Worm (Caenorhabditis elegans) whole organism, L3 larva: ENCODE results near the gene cin-4.

Experiments used
- R02D3.7 ChIP-seq: fragments of 150-350 bp; optimal IDR thresholded peaks from 2 replicates; lab custom pipeline; 2014; ENCODE audit warnings: missing biosample characterization, missing genetic modification characterization
- ZK546.5 ChIP-seq: sonication (generic microtip); optimal IDR thresholded peaks from 2 replicates; lab custom pipeline; 2017; ENCODE audit warnings: missing biosample characterization, missing genetic modification characterization
- aly-2 ChIP-seq: fragments of 150-350 bp; optimal IDR thresholded peaks from 2 replicates; lab custom pipeline; 2014; ENCODE audit warnings: missing biosample characterization, missing genetic modification characterization
- ama-1 ChIP-seq: fragments of 150-350 bp; optimal IDR thresholded peaks from 2 replicates; lab custom pipeline; 2018
- ceh-16 ChIP-seq: sonication (generic microtip); optimal IDR thresholded peaks from 2 replicates; lab custom pipeline; 2017; ENCODE audit warnings: missing biosample characterization, missing genetic modification characterization
- ceh-28 ChIP-seq: fragments of 150-350 bp; optimal IDR thresholded peaks from 2 replicates; lab custom pipeline; 2014; ENCODE audit warnings: missing biosample characterization, missing genetic modification reagents, missing genetic modification characterization
- ceh-82 ChIP-seq: fragments of 150-350 bp; optimal IDR thresholded peaks from 2 replicates; lab custom pipeline; 2014; ENCODE audit warnings: missing biosample characterization, missing genetic modification characterization
- ceh-9 ChIP-seq: sonication (generic microtip); optimal IDR thresholded peaks from 2 replicates; lab custom pipeline; 2018; ENCODE audit warnings: missing biosample characterization, missing genetic modification characterization
- daf-12 ChIP-seq: fragments of 150-350 bp; optimal IDR thresholded peaks from 2 replicates; lab custom pipeline; 2014; ENCODE audit warnings: missing biosample characterization, missing genetic modification reagents, missing genetic modification characterization
- egl-27 ChIP-seq: sonication (generic microtip); optimal IDR thresholded peaks from 4 replicates; lab custom pipeline; 2017; ENCODE audit warnings: missing biosample characterization, missing genetic modification reagents, missing genetic modification characterization
- egl-5 ChIP-seq: fragments of 150-350 bp; optimal IDR thresholded peaks from 2 replicates; lab custom pipeline; 2017; ENCODE audit warnings: missing biosample characterization, missing genetic modification reagents, missing genetic modification characterization, inconsistent platforms
- elt-1 ChIP-seq: fragments of 150-350 bp; optimal IDR thresholded peaks from 2 replicates; lab custom pipeline; 2014; ENCODE audit warnings: missing biosample characterization, missing genetic modification characterization
- elt-2 ChIP-seq: sonication (generic microtip); optimal IDR thresholded peaks from 2 replicates; lab custom pipeline; 2016; ENCODE audit warnings: missing genetic modification reagents, mild to moderate bottlenecking, missing genetic modification characterization, missing compliant biosample characterization
- elt-3 ChIP-seq, 3 experiments: fragments of 150-350 bp in 1 of 3; sonication (generic microtip) in 2 of 3; optimal IDR thresholded peaks; 2 replicates in 2 of 3; 4 replicates in 1 of 3; lab custom pipeline; 2014 to 2017; ENCODE audit warnings: missing biosample characterization in 3 of 3, missing genetic modification characterization in 3 of 3
- eor-1 ChIP-seq, 2 experiments: fragments of 150-350 bp; optimal IDR thresholded peaks; 2 replicates each; lab custom pipeline; 2014 to 2018; ENCODE audit warnings: missing biosample characterization in 2 of 2, missing genetic modification characterization in 2 of 2
- fkh-10 ChIP-seq: sonication (generic microtip); optimal IDR thresholded peaks from 2 replicates; lab custom pipeline; 2017; ENCODE audit warnings: missing biosample characterization, missing genetic modification reagents, missing genetic modification characterization
- fkh-2 ChIP-seq: fragments of 150-350 bp; optimal IDR thresholded peaks from 2 replicates; lab custom pipeline; 2014; ENCODE audit warnings: missing biosample characterization, missing genetic modification reagents, missing genetic modification characterization
- fos-1 ChIP-seq: fragments of 150-350 bp; optimal IDR thresholded peaks from 2 replicates; lab custom pipeline; 2014; ENCODE audit warnings: missing biosample characterization, missing genetic modification characterization
- hmg-11 ChIP-seq: sonication (generic microtip); optimal IDR thresholded peaks from 2 replicates; lab custom pipeline; 2016; ENCODE audit warnings: missing genetic modification characterization, missing compliant biosample characterization
- jun-1 ChIP-seq: fragments of 150-350 bp; optimal IDR thresholded peaks from 2 replicates; lab custom pipeline; 2014; ENCODE audit warnings: missing biosample characterization, missing genetic modification reagents, missing genetic modification characterization
- lin-15B ChIP-seq: fragments of 150-350 bp; optimal IDR thresholded peaks from 2 replicates; lab custom pipeline; 2014; ENCODE audit warnings: missing biosample characterization, missing genetic modification characterization
- lin-39 ChIP-seq: fragments of 150-350 bp; optimal IDR thresholded peaks from 2 replicates; lab custom pipeline; 2018; ENCODE audit warnings: missing biosample characterization, missing genetic modification reagents, missing genetic modification characterization
- lsy-12 ChIP-seq: sonication (generic microtip); optimal IDR thresholded peaks from 2 replicates; lab custom pipeline; 2016; ENCODE audit warnings: mild to moderate bottlenecking, missing genetic modification characterization, missing compliant biosample characterization
- mdl-1 ChIP-seq: fragments of 150-350 bp; optimal IDR thresholded peaks from 2 replicates; lab custom pipeline; 2014; ENCODE audit warnings: missing biosample characterization, missing genetic modification characterization
- mml-1 ChIP-seq: fragments of 150-350 bp; sonication (generic microtip); optimal IDR thresholded peaks from 3 replicates; lab custom pipeline; 2014; ENCODE audit warnings: missing biosample characterization, missing genetic modification characterization
- nfya-1 ChIP-seq: sonication (generic microtip); optimal IDR thresholded peaks from 2 replicates; lab custom pipeline; 2017; ENCODE audit warnings: missing genetic modification characterization, mild to moderate bottlenecking, missing compliant biosample characterization, antibody characterized with exemption, moderate library complexity; ENCODE audit not compliant: insufficient read depth
- nhr-11 ChIP-seq: fragments of 150-350 bp; optimal IDR thresholded peaks from 2 replicates; lab custom pipeline; 2014; ENCODE audit warnings: missing biosample characterization, missing genetic modification characterization
- nhr-12 ChIP-seq: fragments of 150-350 bp; optimal IDR thresholded peaks from 2 replicates; lab custom pipeline; 2014; ENCODE audit warnings: missing biosample characterization, missing genetic modification characterization
- nhr-23 ChIP-seq: fragments of 150-350 bp; optimal IDR thresholded peaks from 2 replicates; lab custom pipeline; 2014; ENCODE audit warnings: missing biosample characterization, missing genetic modification reagents, missing genetic modification characterization
- nhr-237 ChIP-seq: fragments of 150-350 bp; optimal IDR thresholded peaks from 2 replicates; lab custom pipeline; 2014; ENCODE audit warnings: missing biosample characterization, missing genetic modification characterization
- nhr-25 ChIP-seq: sonication (generic microtip); optimal IDR thresholded peaks from 2 replicates; lab custom pipeline; 2017; ENCODE audit warnings: missing biosample characterization, missing genetic modification characterization
- nhr-28 ChIP-seq: fragments of 150-350 bp; optimal IDR thresholded peaks from 2 replicates; lab custom pipeline; 2014; ENCODE audit warnings: missing biosample characterization, missing genetic modification characterization
- nhr-43 ChIP-seq: sonication (generic microtip); optimal IDR thresholded peaks from 2 replicates; lab custom pipeline; 2016; ENCODE audit warnings: mild to moderate bottlenecking, missing genetic modification characterization, missing compliant biosample characterization; ENCODE audit not compliant: poor library complexity, severe bottlenecking
- nhr-67 ChIP-seq: fragments of 150-350 bp; optimal IDR thresholded peaks from 2 replicates; lab custom pipeline; 2014; ENCODE audit warnings: missing biosample characterization, missing genetic modification characterization
- nhr-76 ChIP-seq: fragments of 150-350 bp; sonication (generic microtip); optimal IDR thresholded peaks from 5 replicates; lab custom pipeline; 2014; ENCODE audit warnings: missing biosample characterization, missing genetic modification characterization
- nhr-77 ChIP-seq: fragments of 150-350 bp; optimal IDR thresholded peaks from 2 replicates; lab custom pipeline; 2014; ENCODE audit warnings: missing biosample characterization, missing genetic modification characterization
- pha-4 ChIP-seq: fragments of 150-350 bp; optimal IDR thresholded peaks from 2 replicates; lab custom pipeline; 2014; ENCODE audit warnings: missing biosample characterization, missing genetic modification reagents, missing genetic modification characterization
- pqm-1 ChIP-seq: fragments of 150-350 bp; optimal IDR thresholded peaks from 2 replicates; lab custom pipeline; 2017; ENCODE audit warnings: missing biosample characterization, missing genetic modification characterization, inconsistent platforms
- sea-2 ChIP-seq: fragments of 150-350 bp; sonication (generic microtip); optimal IDR thresholded peaks from 4 replicates; lab custom pipeline; 2014; ENCODE audit warnings: missing biosample characterization, missing genetic modification reagents, missing genetic modification characterization
- skn-1 ChIP-seq: fragments of 150-350 bp; optimal IDR thresholded peaks from 2 replicates; lab custom pipeline; 2014; ENCODE audit warnings: missing biosample characterization, missing genetic modification characterization
- snpc-4 ChIP-seq: fragments of 150-350 bp; optimal IDR thresholded peaks from 2 replicates; lab custom pipeline; 2014; ENCODE audit warnings: missing biosample characterization, missing genetic modification characterization
- tbx-2 ChIP-seq: sonication (generic microtip); optimal IDR thresholded peaks from 2 replicates; lab custom pipeline; 2016; ENCODE audit warnings: mild to moderate bottlenecking, missing genetic modification characterization, missing compliant biosample characterization
- unc-39 ChIP-seq: sonication (generic microtip); optimal IDR thresholded peaks from 4 replicates; lab custom pipeline; 2017; ENCODE audit warnings: missing biosample characterization, missing genetic modification characterization
- unc-62 ChIP-seq: fragments of 150-350 bp; sonication (generic microtip); optimal IDR thresholded peaks from 4 replicates; lab custom pipeline; 2014; ENCODE audit warnings: missing biosample characterization, missing genetic modification reagents, missing genetic modification characterization
- zag-1 ChIP-seq: fragments of 150-350 bp; optimal IDR thresholded peaks from 2 replicates; lab custom pipeline; 2014; ENCODE audit warnings: missing biosample characterization, missing genetic modification characterization
- ztf-11 ChIP-seq: fragments of 150-350 bp; optimal IDR thresholded peaks from 2 replicates; lab custom pipeline; 2014; ENCODE audit warnings: missing biosample characterization, missing genetic modification characterization
- ztf-4 ChIP-seq: fragments of 150-350 bp; optimal IDR thresholded peaks from 2 replicates; lab custom pipeline; 2014; ENCODE audit warnings: missing biosample characterization, missing genetic modification characterization

The cin-4 gene

ce11 chrII:7060202-7060601 lies 22.1 kb downstream of the cin-4 start:
- TF ChIP-seq ceh-82 (tag; lab: Kevin White, UChicago): no peak
- no peak for TF ChIP-seq ceh-28 (tag; lab: Kevin White, UChicago)
- TF ChIP-seq zag-1 (tag; lab: Kevin White, UChicago): no peak
- TF ChIP-seq nhr-11 (tag; lab: Kevin White, UChicago): peak; percentile 16
- no peak for TF ChIP-seq daf-12 (tag; lab: Kevin White, UChicago)
- TF ChIP-seq nhr-237 (tag; lab: Kevin White, UChicago): no peak
- TF ChIP-seq elt-3 (tag; optimal IDR thresholded peaks at IDR 0.05; lab: Kevin White, UChicago): no peak
- TF ChIP-seq fkh-2 (tag; lab: Kevin White, UChicago): no peak
- TF ChIP-seq nhr-77 (tag; lab: Kevin White, UChicago): no peak
- TF ChIP-seq nhr-23 (tag; lab: Kevin White, UChicago): no peak
- TF ChIP-seq lsy-12 (tag; lab: Kevin White, UChicago): no peak
- TF ChIP-seq hmg-11: no peak
- peak; percentile 96 for TF ChIP-seq elt-2 (tag; lab: Kevin White, UChicago)
- peak; percentile 23 for TF ChIP-seq jun-1 (tag; lab: Kevin White, UChicago)
- no peak for TF ChIP-seq fos-1 (tag; lab: Kevin White, UChicago)
- no peak for TF ChIP-seq nhr-43
- no peak for TF ChIP-seq nhr-76 (tag; lab: Kevin White, UChicago)
- TF ChIP-seq ztf-4 (tag; lab: Kevin White, UChicago): no peak
- peak; percentile 82 for TF ChIP-seq skn-1 (tag; lab: Kevin White, UChicago)
- TF ChIP-seq nhr-12: no peak
- no peak for TF ChIP-seq nhr-25
- TF ChIP-seq nfya-1 (tag; lab: Kevin White, UChicago): peak; percentile 7
- no peak for TF ChIP-seq nhr-67
- peak; percentile 10 for TF ChIP-seq mdl-1 (tag; lab: Kevin White, UChicago)
- peak; percentile 93 for TF ChIP-seq pqm-1 (tag; lab: Kevin White, UChicago)
- no peak for TF ChIP-seq lin-15B (tag; lab: Kevin White, UChicago)
- no peak for TF ChIP-seq egl-27
- no peak for TF ChIP-seq tbx-2
- TF ChIP-seq nhr-28: no peak
- TF ChIP-seq ZK546.5: no peak
- TF ChIP-seq ama-1: no peak
- no peak for TF ChIP-seq elt-1 (tag; lab: Kevin White, UChicago)
- peak; percentile 64 for TF ChIP-seq pha-4
- no peak for TF ChIP-seq ztf-11 (tag; lab: Kevin White, UChicago)
- TF ChIP-seq snpc-4 (tag; lab: Kevin White, UChicago): no peak
- TF ChIP-seq fkh-10 (GFP tag; lab: Kevin White, UChicago): no peak
- no peak for TF ChIP-seq aly-2 (tag; lab: Kevin White, UChicago)
- no peak for TF ChIP-seq lin-39
- no peak for TF ChIP-seq egl-5 (tag; lab: Kevin White, UChicago)
- TF ChIP-seq ceh-9: no peak
- TF ChIP-seq sea-2 (GFP tag; lab: Kevin White, UChicago): no peak
- TF ChIP-seq eor-1 (tag; optimal IDR thresholded peaks at IDR 0.05; lab: Kevin White, UChicago): no peak
- TF ChIP-seq unc-62 (GFP tag; lab: Kevin White, UChicago): no peak
- no peak for TF ChIP-seq unc-39 (tag; lab: Kevin White, UChicago)

DNA sequence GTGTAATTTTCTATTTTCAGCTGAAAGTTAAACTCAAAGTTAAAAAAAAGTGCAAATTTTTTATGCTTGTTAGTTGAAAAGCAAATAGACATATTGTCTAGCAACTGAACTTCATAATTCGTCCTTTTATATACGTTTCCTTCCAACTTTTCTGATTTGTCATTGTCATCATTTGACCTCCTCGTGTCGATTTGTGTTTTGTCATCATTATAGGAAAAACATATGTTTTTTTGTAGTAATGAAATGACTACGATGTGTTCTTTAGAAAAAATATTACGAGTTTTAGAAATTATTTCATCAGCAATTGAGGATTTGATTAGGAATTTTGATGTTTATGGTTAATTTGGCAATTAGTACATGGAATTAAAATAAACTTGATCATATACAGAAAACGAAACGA lies 22.7 kb downstream of the cin-4 start:
- TF ChIP-seq unc-62 (GFP tag; lab: Kevin White, UChicago) (no peak), skn-1 (tag; lab: Kevin White, UChicago) (peak; percentile 88), nhr-77 (tag; lab: Kevin White, UChicago) (no peak)

ce11 chrII:7061730-7062129 lies 23.6 kb downstream of the cin-4 start, which contains the start of gene acs-6:
Gene acs-6 (plus strand): TSS chrII:7062030.
- no peak for TF ChIP-seq aly-2 (tag; lab: Kevin White, UChicago)
- TF ChIP-seq egl-27: no peak
- TF ChIP-seq elt-1 (tag; lab: Kevin White, UChicago): no peak
- TF ChIP-seq fos-1 (tag; lab: Kevin White, UChicago): no peak
- no peak for TF ChIP-seq lin-39
- no peak for TF ChIP-seq nhr-237 (tag; lab: Kevin White, UChicago)
- no peak for TF ChIP-seq snpc-4 (tag; lab: Kevin White, UChicago)
- no peak for TF ChIP-seq mml-1
- no peak for TF ChIP-seq ceh-82 (tag; lab: Kevin White, UChicago)
- TF ChIP-seq egl-5 (tag; lab: Kevin White, UChicago): no peak
- no peak for TF ChIP-seq ceh-16 (tag; lab: Kevin White, UChicago)
- TF ChIP-seq R02D3.7: no peak
- no peak for TF ChIP-seq eor-1 (tag; optimal IDR thresholded peaks at IDR 0.05; lab: Kevin White, UChicago)
- no peak for TF ChIP-seq lin-15B (tag; lab: Kevin White, UChicago)
- no peak for TF ChIP-seq jun-1 (tag; lab: Kevin White, UChicago)
- no peak for TF ChIP-seq fkh-10 (GFP tag; lab: Kevin White, UChicago)
- TF ChIP-seq, all 47 proteins: peak for 0
